Fruit fly (Drosophila melanogaster): Measurements from ENCODE around the gene Tsp26A.

The Tsp26A gene

DNA sequence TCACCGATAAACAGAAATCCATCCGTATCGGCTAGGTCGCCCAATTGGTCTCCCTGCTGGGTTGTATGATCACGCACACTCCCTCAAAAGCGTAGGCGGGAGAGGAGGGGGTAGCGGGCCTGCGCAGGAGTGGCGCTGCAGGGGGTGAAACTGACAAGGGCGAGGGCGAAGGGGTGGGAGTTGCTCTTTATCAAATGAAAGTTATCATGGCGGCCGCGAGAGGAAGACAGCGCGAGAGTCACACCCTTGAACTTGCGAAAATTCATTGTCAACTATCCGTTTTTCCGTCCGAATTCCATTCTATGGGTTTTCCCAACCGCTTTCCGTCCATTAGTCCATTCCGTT is 21.0 kb upstream of the Tsp26A start (continued):
- no peak for TF ChIP-seq CG12299 (tag; optimal IDR thresholded peaks at IDR 0.05)
- TF ChIP-seq odd (GFP tag; optimal IDR thresholded peaks at IDR 0.05), result no peak
- no peak for TF ChIP-seq CG2116 (GFP tag; optimal IDR thresholded peaks at IDR 0.05)
- peak; percentile 7 for TF ChIP-seq CG12071 (GFP tag; optimal IDR thresholded peaks at IDR 0.05)
- TF ChIP-seq oc (tag; optimal IDR thresholded peaks at IDR 0.05), result no peak
- TF ChIP-seq CG1832 (GFP tag; optimal IDR thresholded peaks at IDR 0.05), result peak; percentile 46
- peak; percentile 95 for TF ChIP-seq ewg (GFP tag; optimal IDR thresholded peaks at IDR 0.05)
- TF ChIP-seq pzg (GFP tag; optimal IDR thresholded peaks at IDR 0.05), result no peak
- no peak for TF ChIP-seq Scr (GFP tag; IDR thresholded peaks at IDR 0.05; ENCODE audit: partially characterized antibody)
- TF ChIP-seq Kr (GFP tag; optimal IDR thresholded peaks at IDR 0.05), result no peak

DNA sequence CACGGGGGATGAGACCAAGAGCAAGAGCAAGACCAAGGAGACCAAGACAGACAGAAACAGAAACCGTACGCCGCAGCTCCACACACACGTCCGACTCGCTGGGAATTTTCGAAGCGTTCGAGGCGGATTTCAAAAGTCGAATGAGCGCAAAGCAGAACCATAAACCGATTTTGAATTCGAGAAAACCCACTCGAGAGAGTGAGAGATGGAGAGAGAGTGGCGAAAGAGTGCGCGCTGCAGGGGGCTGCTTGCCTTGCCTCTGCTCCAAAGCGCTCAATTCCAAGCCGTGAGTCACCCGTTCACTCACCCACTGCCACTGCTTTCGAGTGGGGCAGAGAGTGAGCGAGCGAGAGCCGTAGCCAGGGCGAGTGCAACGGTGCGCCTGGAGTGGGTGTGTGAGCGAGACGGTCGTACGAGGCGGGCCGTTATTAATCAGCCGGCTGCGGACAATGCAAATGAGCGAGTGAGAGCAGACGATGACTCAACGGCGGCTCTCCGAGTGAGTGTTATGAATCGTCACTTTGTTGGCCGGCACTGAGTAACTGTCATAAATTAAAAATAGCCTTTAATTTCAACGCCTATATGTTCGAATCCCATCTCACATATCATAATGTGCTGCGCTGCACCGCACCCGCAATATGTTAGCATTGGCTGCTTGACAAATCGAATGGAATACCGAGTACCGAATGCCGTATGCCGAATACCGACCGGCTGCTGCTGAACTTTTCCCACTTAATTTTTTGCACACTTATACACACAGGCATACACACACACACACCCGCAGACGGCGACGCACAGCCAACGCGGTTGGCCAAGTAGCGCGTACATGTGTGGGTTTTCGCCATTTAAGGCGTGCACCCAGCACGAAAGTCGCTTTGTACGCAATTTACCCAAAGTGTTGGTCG is 19.8 kb upstream of the Tsp26A start:
- peak; percentile 8; the same call in 1 of the 2 replicates for TF ChIP-seq onecut (GFP tag; IDR thresholded peaks at IDR 0.05)
- no peak for TF ChIP-seq ranshi (GFP tag; IDR thresholded peaks at IDR 0.05)
- peak; percentile 92 for TF ChIP-seq cg (GFP tag; optimal IDR thresholded peaks at IDR 0.05)
- TF ChIP-seq lbe (GFP tag; optimal IDR thresholded peaks at IDR 0.05), result peak; percentile 70
- TF ChIP-seq sd (tag; optimal IDR thresholded peaks at IDR 0.05), result peak; percentile 41
- peak; percentile 56 for TF ChIP-seq mirr (GFP tag; optimal IDR thresholded peaks at IDR 0.05)
- TF ChIP-seq E2f1 (GFP tag; IDR thresholded peaks at IDR 0.05), result no peak
- TF ChIP-seq Hr51 (GFP tag; optimal IDR thresholded peaks at IDR 0.05), result peak in 1 of 2 experiments; percentile 7
- peak; percentile 1 for TF ChIP-seq tin (GFP tag; optimal IDR thresholded peaks at IDR 0.05)
- peak; percentile 65 for TF ChIP-seq her (GFP tag; optimal IDR thresholded peaks at IDR 0.05)
- peak; percentile 34 for TF ChIP-seq CG2712 (tag; optimal IDR thresholded peaks at IDR 0.05)
- peak; percentile 39 for TF ChIP-seq Hmr (GFP tag; optimal IDR thresholded peaks at IDR 0.05)
- no peak for TF ChIP-seq CG8290 (GFP tag; optimal IDR thresholded peaks at IDR 0.05)
- TF ChIP-seq CG8290 (tag; optimal IDR thresholded peaks at IDR 0.05), result peak in 1 of 2 experiments; percentile 70
- no peak for TF ChIP-seq CkIIα-i1 (GFP tag; IDR thresholded peaks at IDR 0.05)
- no peak for TF ChIP-seq Six4 (GFP tag; optimal IDR thresholded peaks at IDR 0.05)
- peak; percentile 4 for TF ChIP-seq CG15269 (tag; optimal IDR thresholded peaks at IDR 0.05)
- TF ChIP-seq cwo (GFP tag; optimal IDR thresholded peaks at IDR 0.05), result peak; percentile 33
- peak; percentile 19 for TF ChIP-seq unpg (GFP tag; optimal IDR thresholded peaks at IDR 0.05)
- TF ChIP-seq CG12391 (tag; optimal IDR thresholded peaks at IDR 0.05), result peak; percentile 8
- TF ChIP-seq HLH54F (GFP tag; optimal IDR thresholded peaks at IDR 0.05), result no peak
- TF ChIP-seq CG8359 (GFP tag; optimal IDR thresholded peaks at IDR 0.05; ENCODE audit: borderline replicate concordance), result peak; percentile 12
- no peak for TF ChIP-seq CG4424 (GFP tag; optimal IDR thresholded peaks at IDR 0.05)
- no peak for TF ChIP-seq CG8089 (GFP tag; optimal IDR thresholded peaks at IDR 0.05)
- no peak for TF ChIP-seq Adf1 (GFP tag; IDR thresholded peaks at IDR 0.05)
- peak; percentile 73 for TF ChIP-seq lab (GFP tag; optimal IDR thresholded peaks at IDR 0.05)
- no peak for TF ChIP-seq pho (GFP tag; optimal IDR thresholded peaks at IDR 0.05)
- peak; percentile 24 for TF ChIP-seq Spps (tag; optimal IDR thresholded peaks at IDR 0.05)
- TF ChIP-seq pros (GFP tag; optimal IDR thresholded peaks at IDR 0.05), result peak; percentile 91
- peak; percentile 9 for TF ChIP-seq CG8388 (GFP tag; optimal IDR thresholded peaks at IDR 0.05)
- peak in 1 of 2 experiments; percentile 37 for TF ChIP-seq insv (GFP tag; optimal IDR thresholded peaks at IDR 0.05)
- TF ChIP-seq Blimp-1 (GFP tag; optimal IDR thresholded peaks at IDR 0.05), result peak; percentile 4
- peak; percentile 33 for TF ChIP-seq grau (tag; optimal IDR thresholded peaks at IDR 0.05)
- peak; percentile 51 for TF ChIP-seq Deaf1 (tag; optimal IDR thresholded peaks at IDR 0.05)
- peak; percentile 75 for TF ChIP-seq CG34376 (GFP tag; optimal IDR thresholded peaks at IDR 0.05)
- peak; percentile 49 for TF ChIP-seq scrt (GFP tag; optimal IDR thresholded peaks at IDR 0.05)
- peak; percentile 67 for TF ChIP-seq ash1 (GFP tag; optimal IDR thresholded peaks at IDR 0.05)
